Worm (Caenorhabditis elegans) whole organism, L4 larva: ENCODE results near the gene sre-51.

Experiments used
- F10B5.3 ChIP-seq: sonication (generic microtip); optimal IDR thresholded peaks from 2 replicates; lab custom pipeline; 2016; ENCODE audit warnings: mild to moderate bottlenecking, missing genetic modification characterization, missing compliant biosample characterization
- F49E8.2 ChIP-seq: sonication (generic microtip); optimal IDR thresholded peaks from 2 replicates; lab custom pipeline; 2016; ENCODE audit warnings: missing compliant biosample characterization, mild to moderate bottlenecking, missing genetic modification characterization, borderline replicate concordance
- R02D3.7 ChIP-seq: fragments of 150-350 bp; sonication (generic microtip); optimal IDR thresholded peaks from 3 replicates; lab custom pipeline; 2014; ENCODE audit warnings: missing biosample characterization, missing genetic modification characterization
- Y48G9A.11 ChIP-seq: fragments of 200-800 bp; sonication (Bioruptor generic); IDR thresholded peaks from 2 replicates; pipeline ENCODE4 v1.3.6; 2022; ENCODE audit warnings: missing genetic modification reagents, missing genetic modification characterization, missing compliant biosample characterization
- aha-1 ChIP-seq: fragments of 150-350 bp; peaks from one replicate; lab custom pipeline; 2014; ENCODE audit warnings: missing biosample characterization, missing genetic modification characterization
- arid-1 ChIP-seq: fragments of 200-800 bp; sonication (Bioruptor generic); conservative IDR thresholded peaks from 2 replicates; pipeline ENCODE4 v1.3.6; 2022; ENCODE audit warnings: missing genetic modification reagents, missing genetic modification characterization, missing compliant biosample characterization
- ceh-20 ChIP-seq: fragments of 200-800 bp; sonication (Bioruptor generic); IDR thresholded peaks from 2 replicates; pipeline ENCODE4 v1.3.6; 2022; ENCODE audit warnings: missing genetic modification reagents, missing genetic modification characterization, missing compliant biosample characterization
- ceh-44 ChIP-seq: fragments of 200-800 bp; sonication (Bioruptor generic); IDR thresholded peaks from 2 replicates; pipeline ENCODE4 v1.3.6; 2022; ENCODE audit warnings: missing genetic modification reagents, missing genetic modification characterization, missing compliant biosample characterization
- ces-1 ChIP-seq: fragments of 150-350 bp; sonication (generic microtip); optimal IDR thresholded peaks from 4 replicates; lab custom pipeline; 2014; ENCODE audit warnings: missing biosample characterization, missing genetic modification reagents, missing genetic modification characterization
- daf-12 ChIP-seq: fragments of 150-350 bp; optimal IDR thresholded peaks from 2 replicates; lab custom pipeline; 2014; ENCODE audit warnings: missing biosample characterization, missing genetic modification reagents, missing genetic modification characterization
- dmd-6 ChIP-seq: fragments of 200-800 bp; sonication (Bioruptor generic); IDR thresholded peaks from 2 replicates; pipeline ENCODE4 v1.3.6; 2022; ENCODE audit warnings: missing genetic modification reagents, missing genetic modification characterization, missing compliant biosample characterization
- dmd-9 ChIP-seq: fragments of 200-800 bp; sonication (Bioruptor generic); IDR thresholded peaks from 2 replicates; pipeline ENCODE4 v1.3.6; 2022; ENCODE audit warnings: missing genetic modification reagents, missing genetic modification characterization, missing compliant biosample characterization
- dpl-1 ChIP-seq: fragments of 150-350 bp; optimal IDR thresholded peaks from 2 replicates; lab custom pipeline; 2014; ENCODE audit warnings: missing biosample characterization, missing genetic modification reagents, missing genetic modification characterization
- duxl-1 ChIP-seq: sonication (generic microtip); optimal IDR thresholded peaks from 2 replicates; lab custom pipeline; 2016; ENCODE audit warnings: mild to moderate bottlenecking, missing genetic modification characterization, moderate library complexity, missing compliant biosample characterization; ENCODE audit not compliant: poor library complexity
- dve-1 ChIP-seq: sonication (generic microtip); optimal IDR thresholded peaks from 2 replicates; lab custom pipeline; 2017; ENCODE audit warnings: antibody characterized with exemption, mild to moderate bottlenecking, missing genetic modification characterization, missing compliant biosample characterization; ENCODE audit not compliant: insufficient read depth
- egl-27 ChIP-seq: sonication (generic microtip); optimal IDR thresholded peaks from 3 replicates; lab custom pipeline; 2017; ENCODE audit warnings: missing biosample characterization, missing genetic modification reagents, missing genetic modification characterization
- gei-8 ChIP-seq: fragments of 200-800 bp; sonication (Bioruptor generic); optimal IDR thresholded peaks from 2 replicates; lab custom pipeline; 2018; ENCODE audit warnings: mild to moderate bottlenecking, missing genetic modification characterization, missing compliant biosample characterization
- hlh-30 ChIP-seq: sonication (generic microtip); optimal IDR thresholded peaks from 2 replicates; lab custom pipeline; 2017; ENCODE audit warnings: antibody characterized with exemption, mild to moderate bottlenecking, missing genetic modification characterization, missing compliant biosample characterization; ENCODE audit not compliant: insufficient read depth
- hmg-1.1 ChIP-seq: fragments of 200-800 bp; sonication (Bioruptor generic); IDR thresholded peaks from 2 replicates; pipeline ENCODE4 v1.3.6; 2022; ENCODE audit warnings: missing genetic modification reagents, missing genetic modification characterization, missing compliant biosample characterization
- lin-1 ChIP-seq: fragments of 200-800 bp; sonication (Bioruptor generic); IDR thresholded peaks from 2 replicates; pipeline ENCODE4 v1.3.6; 2022; ENCODE audit warnings: missing genetic modification reagents, missing genetic modification characterization, missing compliant biosample characterization
- lin-13 ChIP-seq: fragments of 150-350 bp; optimal IDR thresholded peaks from 2 replicates; lab custom pipeline; 2014; ENCODE audit warnings: missing biosample characterization, missing genetic modification reagents, missing genetic modification characterization
- lin-15B ChIP-seq: fragments of 150-350 bp; sonication (generic microtip); optimal IDR thresholded peaks from 3 replicates; lab custom pipeline; 2014; ENCODE audit warnings: missing biosample characterization, missing genetic modification characterization
- lin-29 ChIP-seq: fragments of 200-800 bp; sonication (Bioruptor generic); IDR thresholded peaks from 2 replicates; pipeline ENCODE4 v1.3.6; 2022; ENCODE audit warnings: missing genetic modification reagents, missing genetic modification characterization, missing compliant biosample characterization
- lin-39 ChIP-seq: fragments of 150-350 bp; optimal IDR thresholded peaks from 2 replicates; lab custom pipeline; 2014; ENCODE audit warnings: missing biosample characterization, missing genetic modification reagents, missing genetic modification characterization
- lir-3 ChIP-seq: sonication (generic microtip); optimal IDR thresholded peaks from 2 replicates; lab custom pipeline; 2016; ENCODE audit warnings: mild to moderate bottlenecking, missing genetic modification characterization, missing compliant biosample characterization
- lsy-2 ChIP-seq, 2 experiments: fragments of 150-350 bp in 1 of 2; sonication (generic microtip) in 1 of 2; optimal IDR thresholded peaks; 2 replicates each; lab custom pipeline; 2014 to 2017; ENCODE audit warnings: missing biosample characterization in 2 of 2, missing genetic modification characterization in 2 of 2
- madf-5 ChIP-seq, 2 experiments: fragments of 200-800 bp; sonication (Bioruptor generic); IDR thresholded peaks; 2 replicates each; pipeline ENCODE4 v1.3.6; 2022; ENCODE audit warnings: missing compliant biosample characterization in 2 of 2, missing genetic modification characterization in 2 of 2
- madf-9 ChIP-seq: fragments of 200-800 bp; sonication (Bioruptor generic); conservative IDR thresholded peaks from 2 replicates; pipeline ENCODE4 v1.3.6; 2022; ENCODE audit warnings: missing genetic modification reagents, missing genetic modification characterization, missing compliant biosample characterization
- mdl-1 ChIP-seq, 2 experiments: fragments of 150-350 bp in 1 of 2; sonication (generic microtip) in 1 of 2; optimal IDR thresholded peaks; 2 replicates each; lab custom pipeline; 2014 to 2017; ENCODE audit warnings: missing biosample characterization in 2 of 2, missing genetic modification characterization in 2 of 2
- mep-1 ChIP-seq: fragments of 150-350 bp; sonication (generic microtip); optimal IDR thresholded peaks from 3 replicates; lab custom pipeline; 2014; ENCODE audit warnings: missing biosample characterization, missing genetic modification characterization
- mxl-2 ChIP-seq: fragments of 200-800 bp; sonication (Bioruptor generic); conservative IDR thresholded peaks from 2 replicates; pipeline ENCODE4 v1.3.6; 2022; ENCODE audit warnings: missing genetic modification reagents, missing genetic modification characterization, missing compliant biosample characterization
- mxl-3 ChIP-seq: fragments of 200-800 bp; sonication (Bioruptor generic); optimal IDR thresholded peaks from 2 replicates; lab custom pipeline; 2018; ENCODE audit warnings: mild to moderate bottlenecking, missing genetic modification characterization, missing compliant biosample characterization
- nhr-11 ChIP-seq: fragments of 150-350 bp; optimal IDR thresholded peaks from 2 replicates; lab custom pipeline; 2014; ENCODE audit warnings: missing biosample characterization, missing genetic modification characterization
- nhr-25 ChIP-seq: sonication (generic microtip); optimal IDR thresholded peaks from 2 replicates; lab custom pipeline; 2017; ENCODE audit warnings: missing genetic modification characterization, mild to moderate bottlenecking, missing compliant biosample characterization, antibody characterized with exemption, moderate library complexity, borderline replicate concordance; ENCODE audit not compliant: insufficient read depth
- nhr-41 ChIP-seq: fragments of 200-800 bp; sonication (Bioruptor generic); IDR thresholded peaks from 2 replicates; pipeline ENCODE4 v1.3.6; 2022; ENCODE audit warnings: missing genetic modification reagents, missing genetic modification characterization, missing compliant biosample characterization
- nhr-6 ChIP-seq: fragments of 150-350 bp; optimal IDR thresholded peaks from 2 replicates; lab custom pipeline; 2014; ENCODE audit warnings: missing biosample characterization, missing genetic modification characterization
- nhr-76 ChIP-seq: fragments of 150-350 bp; optimal IDR thresholded peaks from 2 replicates; lab custom pipeline; 2014; ENCODE audit warnings: missing biosample characterization, missing genetic modification characterization
- pqm-1 ChIP-seq: sonication (generic microtip); optimal IDR thresholded peaks from 2 replicates; lab custom pipeline; 2017; ENCODE audit warnings: missing biosample characterization, missing genetic modification characterization
- rbr-2 ChIP-seq: sonication (generic microtip); optimal IDR thresholded peaks from 2 replicates; lab custom pipeline; 2016; ENCODE audit warnings: missing genotype, missing genetic modification characterization, missing compliant biosample characterization
- sdz-12 ChIP-seq: fragments of 200-800 bp; sonication (Bioruptor generic); optimal IDR thresholded peaks from 2 replicates; lab custom pipeline; 2018; ENCODE audit warnings: mild to moderate bottlenecking, missing genetic modification characterization, missing compliant biosample characterization
- set-16 ChIP-seq: fragments of 200-800 bp; sonication (Bioruptor generic); IDR thresholded peaks from 2 replicates; pipeline ENCODE4 v1.3.6; 2022; ENCODE audit warnings: missing genetic modification reagents, missing genetic modification characterization, missing compliant biosample characterization
- spr-1 ChIP-seq: sonication (generic microtip); optimal IDR thresholded peaks from 2 replicates; lab custom pipeline; 2016; ENCODE audit warnings: mild to moderate bottlenecking, missing genetic modification characterization, missing compliant biosample characterization
- spr-3 ChIP-seq: fragments of 200-800 bp; sonication (Bioruptor generic); optimal IDR thresholded peaks from 2 replicates; lab custom pipeline; 2018; ENCODE audit warnings: mild to moderate bottlenecking, missing genetic modification characterization, missing compliant biosample characterization
- unc-39 ChIP-seq: sonication (generic microtip); optimal IDR thresholded peaks from 2 replicates; lab custom pipeline; 2017; ENCODE audit warnings: missing biosample characterization, missing genetic modification characterization
- unc-62 ChIP-seq, 3 experiments: fragments of 150-350 bp in 1 of 3; sonication (generic microtip); optimal IDR thresholded peaks in 2 of 3; peaks in 1 of 3; 1 replicate in 1 of 3; 2 replicates in 2 of 3; lab custom pipeline; 2014 to 2017; ENCODE audit warnings: missing biosample characterization in 3 of 3, missing genetic modification characterization in 3 of 3, missing genetic modification reagents in 3 of 3, missing genotype in 1 of 3
- vab-7 ChIP-seq: fragments of 200-800 bp; sonication (Bioruptor generic); IDR thresholded peaks from 2 replicates; pipeline ENCODE4 v1.3.6; 2022; ENCODE audit warnings: missing genetic modification reagents, missing genetic modification characterization, missing compliant biosample characterization
- zag-1 ChIP-seq: fragments of 150-350 bp; optimal IDR thresholded peaks from 2 replicates; lab custom pipeline; 2014; ENCODE audit warnings: missing biosample characterization, missing genetic modification characterization
- zip-11 ChIP-seq: fragments of 200-800 bp; sonication (Bioruptor generic); IDR thresholded peaks from 2 replicates; pipeline ENCODE4 v1.3.6; 2022; ENCODE audit warnings: missing genetic modification characterization, missing compliant biosample characterization
- ztf-7 ChIP-seq: fragments of 150-350 bp; optimal IDR thresholded peaks from 2 replicates; lab custom pipeline; 2014; ENCODE audit warnings: missing biosample characterization, missing genetic modification characterization

sre-51 gene

DNA sequence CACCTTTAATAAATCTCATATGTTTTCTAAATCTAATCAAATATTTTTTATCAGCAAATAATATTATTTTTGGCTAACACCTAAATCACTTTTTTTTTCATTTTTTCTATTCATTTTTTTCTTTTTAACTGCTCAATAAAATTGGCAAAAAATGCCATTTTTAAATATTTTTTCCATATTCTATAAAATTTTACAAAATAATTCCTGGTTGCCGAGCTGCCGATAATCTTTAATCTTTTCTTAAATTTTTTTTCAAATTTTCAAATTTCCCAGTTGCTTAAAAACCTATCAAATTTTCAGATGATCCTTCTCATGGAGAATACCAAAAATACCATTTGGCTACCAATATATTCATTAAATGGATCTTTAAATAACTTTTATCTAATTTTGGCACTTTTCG lies at the start of gene sre-51:
sre-51 (plus strand) TSS at position 301 of the 400 bp plus-strand sequence.
- TF ChIP-seq nhr-6 (tag; lab: Kevin White, UChicago) (no peak), zip-11 (no peak), dmd-6 (no peak), gei-8 (GFP tag; lab: Kevin White, UChicago) (no peak), nhr-76 (no peak), nhr-41 (GFP tag; lab: Robert Waterston, UW) (no peak), mdl-1 (tag; optimal IDR thresholded peaks at IDR 0.05; lab: Kevin White, UChicago) (no peak), F10B5.3 (tag; lab: Kevin White, UChicago) (no peak)
- TF ChIP-seq, all 104 proteins: peak for 0

DNA sequence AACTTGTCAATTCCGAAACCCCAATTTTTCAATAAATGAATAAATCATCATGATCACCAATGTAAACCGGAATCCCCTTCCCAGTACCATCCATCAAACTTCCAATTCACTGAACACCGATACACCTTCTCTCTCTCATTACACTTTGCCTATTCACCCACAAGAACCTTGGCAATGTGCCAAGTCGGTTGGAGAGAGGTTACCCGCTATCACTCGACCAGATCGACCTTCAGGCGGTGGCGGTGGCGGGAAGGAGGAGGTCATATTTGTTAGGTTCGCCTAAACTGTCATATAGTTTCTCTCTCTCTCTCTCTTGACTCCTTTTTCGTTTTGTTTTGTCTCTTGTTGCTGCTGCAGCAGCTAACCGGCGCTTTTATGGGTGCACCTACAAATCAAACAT lies 49.1 kb upstream of the sre-51 start:
- peak; percentile 31; the same call in 1 of the 2 replicates for TF ChIP-seq hmg-1.1 (GFP tag; lab: Robert Waterston, UW)
- TF ChIP-seq dmd-6: no peak
- no peak for TF ChIP-seq lin-13 (GFP tag; lab: Kevin White, UChicago)
- no peak for TF ChIP-seq ceh-44 (GFP tag; lab: Robert Waterston, UW)
- no peak for TF ChIP-seq duxl-1
- TF ChIP-seq lin-15B (tag; lab: Kevin White, UChicago): no peak
- TF ChIP-seq ceh-20: no peak
- TF ChIP-seq rbr-2 (tag; lab: Kevin White, UChicago): no peak
- TF ChIP-seq egl-27 (tag; lab: Kevin White, UChicago): no peak
- peak; percentile 39 for TF ChIP-seq dve-1 (tag; lab: Kevin White, UChicago)
- TF ChIP-seq dpl-1 (GFP tag; lab: Kevin White, UChicago): no peak
- TF ChIP-seq dmd-9 (GFP tag; lab: Robert Waterston, UW): no peak
- TF ChIP-seq R02D3.7 (tag; lab: Kevin White, UChicago): no peak
- no peak for TF ChIP-seq lin-29 (GFP tag; lab: Robert Waterston, UW)
- no peak for TF ChIP-seq spr-1
- TF ChIP-seq unc-39 (tag; lab: Kevin White, UChicago): no peak
- no peak for TF ChIP-seq mxl-2
- no peak for TF ChIP-seq mxl-3
- no peak for TF ChIP-seq vab-7
- TF ChIP-seq lir-3 (tag; lab: Kevin White, UChicago): no peak
- TF ChIP-seq lin-39 (tag; lab: Kevin White, UChicago): no peak
- TF ChIP-seq mep-1: peak; percentile 32
- TF ChIP-seq F49E8.2 (tag; lab: Kevin White, UChicago): no peak
- no peak for TF ChIP-seq spr-3 (GFP tag; lab: Kevin White, UChicago)
- TF ChIP-seq sdz-12 (GFP tag; lab: Kevin White, UChicago): no peak
- no peak for TF ChIP-seq hlh-30 (tag; lab: Kevin White, UChicago)
- TF ChIP-seq lin-1: no peak
- TF ChIP-seq daf-12 (tag; lab: Kevin White, UChicago): no peak
- peak; percentile 51 for TF ChIP-seq aha-1
- TF ChIP-seq nhr-25 (tag; lab: Kevin White, UChicago): peak; percentile 78
- TF ChIP-seq ces-1: no peak
- no peak for TF ChIP-seq gei-8 (GFP tag; lab: Kevin White, UChicago)
- no peak for TF ChIP-seq Y48G9A.11 (GFP tag; lab: Robert Waterston, UW)
- TF ChIP-seq arid-1 (GFP tag; lab: Robert Waterston, UW): no peak
- no peak for TF ChIP-seq zag-1 (tag; lab: Kevin White, UChicago)
- peak in 1 of 2 experiments; percentile 49 for TF ChIP-seq unc-62 (GFP tag; optimal IDR thresholded peaks at IDR 0.05 in 1 of 2; lab: Kevin White, UChicago)
- TF ChIP-seq unc-62 (tag; optimal IDR thresholded peaks at IDR 0.05; lab: Kevin White, UChicago): no peak
- no peak for TF ChIP-seq ztf-7 (tag; lab: Kevin White, UChicago)
- TF ChIP-seq madf-9 (GFP tag; lab: Robert Waterston, UW): no peak
- 0 out of 2 replicates have a peak, but pooled peaks have one; percentile 11 for TF ChIP-seq set-16 (GFP tag; lab: Robert Waterston, UW)
- TF ChIP-seq nhr-11 (tag; lab: Kevin White, UChicago): no peak
- TF ChIP-seq lsy-2 (tag; optimal IDR thresholded peaks at IDR 0.05; lab: Kevin White, UChicago): peak in 1 of 2 experiments; percentile 7
- TF ChIP-seq madf-5 (GFP tag; IDR thresholded peaks at IDR 0.05; lab: Robert Waterston, UW): no peak
- no peak for TF ChIP-seq pqm-1
